Fruit fly (Drosophila melanogaster): ENCODE measurements around the gene CG34057.
"Not testable (repeated sequence)": the region's sequence is repeated elsewhere in the genome, so short reads cannot be mapped to it uniquely, and the experiment has no call there.

CG34057 gene

dm6 chr3L:857063-858015 lies 39.8 kb upstream of the CG34057 start, which contains the start of gene dpr20:
TSS of gene dpr20 (minus strand) at chr3L:857248.
- no peak for TF ChIP-seq Rel (GFP tag; optimal IDR thresholded peaks at IDR 0.05)
- TF ChIP-seq Rel (tag; optimal IDR thresholded peaks at IDR 0.05), result peak; percentile 32
- TF ChIP-seq dsf (GFP tag; optimal IDR thresholded peaks at IDR 0.05; ENCODE audit: borderline replicate concordance), result no peak
- TF ChIP-seq Mio (GFP tag; optimal IDR thresholded peaks at IDR 0.05), result no peak
- TF ChIP-seq lola (GFP tag; optimal IDR thresholded peaks at IDR 0.05), result no peak
- TF ChIP-seq foxo (GFP tag; optimal IDR thresholded peaks at IDR 0.05), result peak in 1 of 2 experiments; percentile 70
- peak; percentile 26 for TF ChIP-seq psq (GFP tag; optimal IDR thresholded peaks at IDR 0.05)
- TF ChIP-seq dl (GFP tag; optimal IDR thresholded peaks at IDR 0.05; ENCODE audit: insufficient read depth in 1 of 2, partially characterized antibody in 2 of 2), result no peak
- peak; percentile 37 for TF ChIP-seq OdsH (GFP tag; optimal IDR thresholded peaks at IDR 0.05)
- TF ChIP-seq fru (GFP tag; optimal IDR thresholded peaks at IDR 0.05), result peak; percentile 57
- peak; percentile 62 for TF ChIP-seq ey (GFP tag; optimal IDR thresholded peaks at IDR 0.05)
- TF ChIP-seq woc (GFP tag; optimal IDR thresholded peaks at IDR 0.05), result peak; percentile 43
- TF ChIP-seq Vsx2 (GFP tag; optimal IDR thresholded peaks at IDR 0.05; ENCODE audit: partially characterized antibody), result no peak
- peak; percentile 73 for TF ChIP-seq HLH106 (tag; optimal IDR thresholded peaks at IDR 0.05)
- TF ChIP-seq CG9705 (GFP tag; optimal IDR thresholded peaks at IDR 0.05), result peak; percentile 20
- peak; percentile 57 for TF ChIP-seq sv (GFP tag; optimal IDR thresholded peaks at IDR 0.05)
- no peak for TF ChIP-seq CrebA (GFP tag; optimal IDR thresholded peaks at IDR 0.05; ENCODE audit: borderline replicate concordance)
- peak; percentile 6 for TF ChIP-seq dmrt93B (GFP tag; optimal IDR thresholded peaks at IDR 0.05)
- TF ChIP-seq rgr (GFP tag; optimal IDR thresholded peaks at IDR 0.05), result peak; percentile 67
- peak; percentile 32 for TF ChIP-seq Hnf4 (GFP tag; optimal IDR thresholded peaks at IDR 0.05)
- TF ChIP-seq Sp1 (GFP tag; optimal IDR thresholded peaks at IDR 0.05), result peak; percentile 48
- peak; percentile 76 for TF ChIP-seq h (GFP tag; optimal IDR thresholded peaks at IDR 0.05)
- peak; percentile 35 for TF ChIP-seq CG32264 (GFP tag; optimal IDR thresholded peaks at IDR 0.05)
- no peak for TF ChIP-seq Myc (optimal IDR thresholded peaks at IDR 0.05)
- no peak for TF ChIP-seq N (GFP tag; optimal IDR thresholded peaks at IDR 0.05)
- TF ChIP-seq br (GFP tag; optimal IDR thresholded peaks at IDR 0.05), result peak; percentile 42

- TF ChIP-seq woc, Sp1, psq (GFP tag; optimal IDR thresholded peaks at IDR 0.05): not testable (repeated sequence)
These were observed 32.1 kb upstream of the CG34057 start, which contains the start of gene CG12502 for dm6 chr3L:865096-865495. TSS of gene CG12502 (plus strand) at chr3L:865396.

dm6 chr3L:868800-869199 lies 28.4 kb upstream of the CG34057 start:
- no peak for TF ChIP-seq lola (GFP tag; optimal IDR thresholded peaks at IDR 0.05)
- no peak for TF ChIP-seq fru (GFP tag; optimal IDR thresholded peaks at IDR 0.05)
- TF ChIP-seq Vsx2 (GFP tag; optimal IDR thresholded peaks at IDR 0.05; ENCODE audit: partially characterized antibody), result no peak
- TF ChIP-seq OdsH (GFP tag; optimal IDR thresholded peaks at IDR 0.05), result no peak
- TF ChIP-seq Jra (GFP tag; optimal IDR thresholded peaks at IDR 0.05), result no peak
- TF ChIP-seq CG9705 (GFP tag; optimal IDR thresholded peaks at IDR 0.05), result no peak
- TF ChIP-seq ey (GFP tag; optimal IDR thresholded peaks at IDR 0.05), result no peak
- TF ChIP-seq Rel (GFP tag; optimal IDR thresholded peaks at IDR 0.05), result no peak
- TF ChIP-seq Rel (tag; optimal IDR thresholded peaks at IDR 0.05), result no peak
- no peak for TF ChIP-seq psq (GFP tag; optimal IDR thresholded peaks at IDR 0.05)
- TF ChIP-seq GATAd (GFP tag; optimal IDR thresholded peaks at IDR 0.05), result no peak
- no peak for TF ChIP-seq HLH106 (tag; optimal IDR thresholded peaks at IDR 0.05)
- TF ChIP-seq Hr78 (GFP tag; optimal IDR thresholded peaks at IDR 0.05), result no peak
- TF ChIP-seq Hnf4 (GFP tag; optimal IDR thresholded peaks at IDR 0.05), result no peak
- TF ChIP-seq jim (GFP tag; optimal IDR thresholded peaks at IDR 0.05), result no peak
- no peak for TF ChIP-seq usp (GFP tag; optimal IDR thresholded peaks at IDR 0.05)
- no peak for TF ChIP-seq Mio (GFP tag; optimal IDR thresholded peaks at IDR 0.05)
- TF ChIP-seq dl (GFP tag; optimal IDR thresholded peaks at IDR 0.05; ENCODE audit: insufficient read depth in 1 of 2, partially characterized antibody in 2 of 2), result no peak
- no peak for TF ChIP-seq foxo (GFP tag; optimal IDR thresholded peaks at IDR 0.05)
- TF ChIP-seq Hr83 (GFP tag; optimal IDR thresholded peaks at IDR 0.05; ENCODE audit: poor library complexity, severe bottlenecking), result no peak

Measured in whole organism, wandering third instar larva.